Worm (Caenorhabditis elegans) whole organism, early embryonic: ENCODE data around the gene pqn-54.

Source experiments
- F13C5.2 ChIP-seq: sonication (generic microtip); optimal IDR thresholded peaks from 2 replicates; lab custom pipeline; 2017; ENCODE audit warnings: mild to moderate bottlenecking, missing genetic modification characterization, inconsistent platforms, missing compliant biosample characterization
- ama-1 ChIP-seq: fragments of 150-350 bp; optimal IDR thresholded peaks from 2 replicates; lab custom pipeline; 2014
- ceh-36 ChIP-seq: sonication (generic microtip); optimal IDR thresholded peaks from 2 replicates; lab custom pipeline; 2016; ENCODE audit warnings: missing genetic modification characterization, inconsistent platforms, missing compliant biosample characterization
- ets-7 ChIP-seq: sonication (generic microtip); optimal IDR thresholded peaks from 2 replicates; lab custom pipeline; 2016; ENCODE audit warnings: missing genotype, missing genetic modification characterization, missing compliant biosample characterization
- flt-1 ChIP-seq: fragments of 200-800 bp; sonication (Bioruptor generic); IDR thresholded peaks from 2 replicates; pipeline ENCODE4 v1.3.6; 2022; ENCODE audit warnings: missing genetic modification characterization, missing compliant biosample characterization
- hmbx-1 ChIP-seq: sonication (generic microtip); optimal IDR thresholded peaks from 2 replicates; lab custom pipeline; 2016; ENCODE audit warnings: mild to moderate bottlenecking, missing genetic modification characterization, missing compliant biosample characterization
- hmg-4 ChIP-seq: fragments of 200-800 bp; sonication (Bioruptor generic); optimal IDR thresholded peaks from 2 replicates; lab custom pipeline; 2018; ENCODE audit warnings: mild to moderate bottlenecking, missing genetic modification characterization, missing compliant biosample characterization
- scrt-1 ChIP-seq: fragments of 200-800 bp; sonication (Bioruptor generic); IDR thresholded peaks from 2 replicates; pipeline ENCODE4 v1.3.6; 2022; ENCODE audit warnings: missing genetic modification characterization, missing compliant biosample characterization
- tbx-37 ChIP-seq: fragments of 200-800 bp; sonication (Bioruptor generic); conservative IDR thresholded peaks from 2 replicates; pipeline ENCODE4 v1.3.6; 2022; ENCODE audit warnings: missing genetic modification reagents, missing genetic modification characterization, missing compliant biosample characterization

DNA sequence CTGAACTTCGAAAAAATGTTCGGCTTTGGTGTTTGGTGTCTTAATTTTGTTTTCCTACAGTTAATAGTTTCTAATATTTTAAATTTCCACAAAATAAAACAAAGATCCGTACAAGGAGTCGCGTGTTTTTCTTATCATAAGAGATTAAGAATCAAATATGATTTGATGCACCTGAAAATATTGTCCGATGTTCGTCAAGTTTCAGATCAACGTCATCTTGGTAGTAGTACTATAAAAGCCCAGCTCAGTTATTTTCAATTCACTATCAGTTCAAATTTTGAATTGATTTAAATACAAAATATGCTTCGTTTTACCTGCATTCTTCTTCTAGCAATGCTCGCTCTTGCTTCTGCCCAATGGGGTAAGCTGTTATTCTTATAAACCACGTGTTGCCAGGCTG lies 19.7 kb upstream of the pqn-54 start, which contains the start of gene cnc-5:
- TF ChIP-seq ama-1 (no peak), flt-1 (GFP tag; lab: Robert Waterston, UW) (no peak), ets-7 (tag; lab: Kevin White, UChicago) (no peak), F13C5.2 (tag; lab: Kevin White, UChicago) (no peak), hmbx-1 (tag; lab: Kevin White, UChicago) (no peak), hmg-4 (GFP tag; lab: Kevin White, UChicago) (no peak), scrt-1 (no peak), tbx-37 (no peak), ceh-36 (tag; lab: Kevin White, UChicago) (no peak)
